Fruit fly (Drosophila melanogaster) whole organism, adult: ENCODE measurements around the gene Nup107.

Experiments
- CG14711 ChIP-seq: fragments of 200-800 bp; sonication (Bioruptor generic); optimal IDR thresholded peaks from 2 replicates; lab custom pipeline; 2018; ENCODE audit warnings: missing biosample characterization, mild to moderate bottlenecking, missing genetic modification characterization, moderate library complexity
- CG1620 ChIP-seq: fragments of 200-800 bp; sonication (Bioruptor generic); optimal IDR thresholded peaks from 2 replicates; lab custom pipeline; 2016; ENCODE audit warnings: missing biosample characterization, missing genetic modification characterization
- CG33017 ChIP-seq: fragments of 200-800 bp; sonication (Bioruptor generic); optimal IDR thresholded peaks from 2 replicates; lab custom pipeline; 2018; ENCODE audit warnings: missing biosample characterization, mild to moderate bottlenecking, missing genetic modification characterization, moderate library complexity
- CG5204 ChIP-seq: fragments of 200-800 bp; sonication (Bioruptor generic); optimal IDR thresholded peaks from 2 replicates; lab custom pipeline; 2016; ENCODE audit warnings: missing biosample characterization, missing genetic modification characterization
- CG7101 ChIP-seq: fragments of 200-800 bp; sonication (Bioruptor generic); optimal IDR thresholded peaks from 2 replicates; lab custom pipeline; 2018; ENCODE audit warnings: missing biosample characterization, mild to moderate bottlenecking, missing genetic modification characterization, moderate library complexity
- Clk ChIP-seq: fragments of 200-800 bp; sonication (Bioruptor generic); optimal IDR thresholded peaks from 2 replicates; lab custom pipeline; 2017; ENCODE audit warnings: missing biosample characterization, missing genetic modification characterization
- bab1 ChIP-seq: fragments of 200-800 bp; sonication (Bioruptor generic); optimal IDR thresholded peaks from 3 replicates; lab custom pipeline; 2019; ENCODE audit warnings: missing biosample characterization, mild to moderate bottlenecking, missing genetic modification characterization, moderate library complexity
- cic ChIP-seq: fragments of 200-800 bp; sonication (Bioruptor generic); optimal IDR thresholded peaks from 2 replicates; lab custom pipeline; 2017; ENCODE audit warnings: missing biosample characterization, mild to moderate bottlenecking, missing genetic modification characterization, moderate library complexity
- kay ChIP-seq: fragments of 200-800 bp; sonication (Bioruptor generic); peaks from one replicate; lab custom pipeline; 2016; ENCODE audit warnings: missing biosample characterization, missing genetic modification characterization, borderline replicate concordance
- tj ChIP-seq: fragments of 200-800 bp; sonication (Bioruptor generic); optimal IDR thresholded peaks from 3 replicates; lab custom pipeline; 2017; ENCODE audit warnings: missing biosample characterization, mild to moderate bottlenecking, missing genetic modification characterization, moderate library complexity
- toe ChIP-seq: fragments of 200-800 bp; sonication (Bioruptor generic); optimal IDR thresholded peaks from 2 replicates; lab custom pipeline; 2016; ENCODE audit warnings: missing biosample characterization, missing genetic modification characterization

DNA sequence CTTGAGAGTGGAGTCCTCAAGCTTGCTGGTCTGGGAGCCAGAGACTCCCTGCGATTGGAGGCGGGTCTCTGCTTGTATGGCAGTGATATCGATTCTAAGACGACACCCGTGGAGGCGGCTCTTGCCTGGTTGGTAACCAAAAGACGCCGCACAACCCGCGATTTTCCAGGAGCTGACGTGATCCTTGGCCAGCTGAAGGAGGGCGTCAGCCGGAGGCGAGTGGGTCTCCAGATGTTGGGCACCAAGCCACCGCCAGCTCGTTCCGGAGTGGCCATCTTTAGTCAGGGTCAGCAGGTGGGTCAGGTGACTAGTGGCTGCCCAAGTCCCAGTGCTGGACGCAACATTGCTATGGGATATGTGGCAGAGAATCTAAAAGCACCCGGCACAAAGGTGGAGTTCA, 31.4 kb downstream of the Nup107 start:
- no peak for TF ChIP-seq Clk (GFP tag; lab: Kevin White, UChicago)
- TF ChIP-seq tj: no peak
- TF ChIP-seq bab1 (GFP tag; lab: Kevin White, UChicago): no peak
- no peak for TF ChIP-seq kay (GFP tag; lab: Kevin White, UChicago)
- no peak for TF ChIP-seq CG5204 (GFP tag; lab: Kevin White, UChicago)
- TF ChIP-seq CG7101 (tag; lab: Kevin White, UChicago): no peak
- no peak for TF ChIP-seq CG1620
- TF ChIP-seq toe (GFP tag; lab: Kevin White, UChicago): no peak
- TF ChIP-seq CG14711 (tag; lab: Kevin White, UChicago): no peak
- TF ChIP-seq CG33017 (tag; lab: Kevin White, UChicago): no peak
- TF ChIP-seq cic (GFP tag; lab: Kevin White, UChicago): no peak
